Worm (Caenorhabditis elegans): Measurements from ENCODE around the gene M05D6.8.

Gene M05D6.8

ce11 chrII:8475306-8475822 is 4.3 kb upstream of the M05D6.8 start, which contains the start of the genes M05D6.1 and M05D6.3:
M05D6.1 (minus strand) TSS chrII:8475406.
M05D6.3 (plus strand) TSS chrII:8475772.
- TF ChIP-seq snu-23 (GFP tag; optimal IDR thresholded peaks at IDR 0.05) = no peak
- TF ChIP-seq ceh-63 (GFP tag; optimal IDR thresholded peaks at IDR 0.05) = no peak
- no peak for TF ChIP-seq pax-3 (tag; optimal IDR thresholded peaks at IDR 0.05)
- no peak for TF ChIP-seq nhr-77 (tag; optimal IDR thresholded peaks at IDR 0.05)
- TF ChIP-seq zip-4 (GFP tag; optimal IDR thresholded peaks at IDR 0.05) = no peak

DNA sequence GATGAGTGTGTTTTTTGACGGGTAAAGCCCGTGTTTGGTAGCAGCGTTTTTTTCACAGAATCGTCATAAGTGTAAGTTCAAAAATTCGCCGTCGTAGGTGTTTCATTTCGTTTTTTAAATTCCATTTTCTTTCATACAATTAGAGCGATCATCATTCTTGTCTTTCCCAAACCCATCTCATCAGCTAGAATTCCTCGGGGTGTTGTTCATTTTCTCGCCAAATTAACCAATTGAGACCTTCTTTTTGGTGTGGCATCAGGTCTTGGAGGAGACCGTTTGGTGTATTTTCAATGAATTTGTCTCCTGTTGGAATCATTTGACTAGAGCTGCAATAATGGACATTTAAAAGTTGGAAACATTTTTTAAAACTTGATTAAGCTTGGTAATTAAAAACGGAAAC is 1.9 kb upstream of the M05D6.8 start:
- TF ChIP-seq lir-3 (tag; optimal IDR thresholded peaks at IDR 0.05; ENCODE audit: poor library complexity) (no peak), vab-15 (tag; optimal IDR thresholded peaks at IDR 0.05) (no peak), elt-2 (tag; optimal IDR thresholded peaks at IDR 0.05) (no peak), nhr-28 (tag; optimal IDR thresholded peaks at IDR 0.05) (no peak), lin-14 (GFP tag; optimal IDR thresholded peaks at IDR 0.05) (no peak), nhr-90 (tag; optimal IDR thresholded peaks at IDR 0.05; ENCODE audit: poor library complexity) (no peak), ces-1 (GFP tag; optimal IDR thresholded peaks at IDR 0.05) (no peak), ets-5 (GFP tag; IDR thresholded peaks at IDR 0.05) (no peak), aha-1 (tag; optimal IDR thresholded peaks at IDR 0.05) (no peak), rnt-1 (tag; optimal IDR thresholded peaks at IDR 0.05) (no peak)

DNA sequence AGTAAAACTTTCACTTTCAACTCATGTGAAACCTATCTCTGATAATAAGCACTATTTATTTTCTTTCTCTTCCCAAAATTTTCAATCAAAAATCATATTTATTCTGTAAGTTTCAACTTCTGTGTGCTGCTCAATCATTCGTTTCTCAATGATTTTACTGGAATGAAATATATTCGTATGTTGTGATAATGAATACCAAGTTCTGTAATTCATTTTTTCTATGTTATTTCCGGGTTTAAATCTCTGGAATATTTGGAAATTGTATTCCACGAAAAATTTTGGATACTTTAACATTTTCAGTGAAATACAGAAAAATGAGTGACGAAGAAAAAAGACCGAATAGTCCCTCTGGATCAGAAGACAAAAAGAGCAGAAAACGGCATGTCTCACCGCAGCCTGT is 3.2 kb downstream of the M05D6.8 start, which contains the start of gene M05D6.2:
Gene M05D6.2 (plus strand): TSS at position 301 of the 400 bp plus-strand sequence.
- TF ChIP-seq unc-98 (GFP tag; IDR thresholded peaks at IDR 0.05) (no peak), unc-62 (GFP tag; optimal IDR thresholded peaks at IDR 0.05) (no peak), jun-1 (tag; optimal IDR thresholded peaks at IDR 0.05) (no peak), efl-1 (optimal IDR thresholded peaks at IDR 0.05) (no peak), efl-1 (GFP tag; optimal IDR thresholded peaks at IDR 0.05 in 1 of 2) (peak in 1 of 2 experiments; percentile 17)

DNA sequence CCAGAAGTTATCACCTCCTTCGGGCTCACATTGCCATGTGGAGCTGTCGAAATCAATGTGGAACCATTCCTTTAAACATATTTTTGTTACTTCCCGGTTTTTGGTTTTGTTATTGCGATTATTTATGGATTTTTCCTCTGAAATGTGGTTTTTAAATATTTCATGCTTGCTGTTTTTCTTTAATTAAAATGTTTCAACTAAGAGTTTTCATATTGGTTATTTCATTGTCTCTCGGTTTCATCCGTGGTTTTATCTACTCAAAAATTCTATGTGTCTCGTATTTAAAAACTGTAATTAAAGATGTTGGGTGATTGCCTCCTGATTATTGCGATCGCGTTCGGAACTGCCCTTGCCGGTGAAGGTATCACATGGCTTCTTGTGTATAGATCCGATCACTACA is 4.2 kb downstream of the M05D6.8 start, which contains the start of gene F22B5.10:
Gene F22B5.10 (plus strand): TSS at position 301 of the 400 bp plus-strand sequence.
- TF ChIP-seq mep-1 (tag; optimal IDR thresholded peaks at IDR 0.05) = no peak
- no peak for TF ChIP-seq irx-1 (tag; optimal IDR thresholded peaks at IDR 0.05)
- no peak for TF ChIP-seq ceh-8 (GFP tag; optimal IDR thresholded peaks at IDR 0.05)
- no peak for TF ChIP-seq C34B4.2 (tag; optimal IDR thresholded peaks at IDR 0.05)
- no peak for TF ChIP-seq lsy-2 (tag; optimal IDR thresholded peaks at IDR 0.05)
- TF ChIP-seq jun-1 (tag; optimal IDR thresholded peaks at IDR 0.05) = no peak
- TF ChIP-seq fkh-10 (GFP tag; optimal IDR thresholded peaks at IDR 0.05) = no peak
- TF ChIP-seq aly-2 (tag; optimal IDR thresholded peaks at IDR 0.05) = no peak
- no peak for TF ChIP-seq ceh-82 (tag; optimal IDR thresholded peaks at IDR 0.05)
- no peak for TF ChIP-seq hlh-17 (GFP tag; optimal IDR thresholded peaks at IDR 0.05; ENCODE audit: borderline replicate concordance)
- no peak for TF ChIP-seq elt-2 (tag; optimal IDR thresholded peaks at IDR 0.05)
- TF ChIP-seq lin-13 (GFP tag; optimal IDR thresholded peaks at IDR 0.05) = no peak

ce11 chrII:8464448-8464898 is 6.6 kb downstream of the M05D6.8 start, which contains the start of gene fars-3:
fars-3 (plus strand) TSS chrII:8464848.
- TF ChIP-seq mep-1 (tag; optimal IDR thresholded peaks at IDR 0.05) (peak; percentile 70), mef-2 (tag; optimal IDR thresholded peaks at IDR 0.05) (no peak), unc-130 (tag; optimal IDR thresholded peaks at IDR 0.05) (peak; percentile 38), blmp-1 (tag; optimal IDR thresholded peaks at IDR 0.05) (peak; percentile 52), lsy-2 (tag; optimal IDR thresholded peaks at IDR 0.05) (peak; percentile 33 to 59), snu-23 (GFP tag; optimal IDR thresholded peaks at IDR 0.05) (peak; percentile 31), efl-1 (optimal IDR thresholded peaks at IDR 0.05) (peak; percentile 1 to 8), efl-1 (GFP tag; optimal IDR thresholded peaks at IDR 0.05 in 1 of 2) (peak in 1 of 2 experiments; percentile 36), unc-30 (tag; optimal IDR thresholded peaks at IDR 0.05) (no peak), pag-3 (tag; optimal IDR thresholded peaks at IDR 0.05; ENCODE audit: borderline replicate concordance, insufficient read depth) (no peak), ama-1 (optimal IDR thresholded peaks at IDR 0.05) (peak; percentile 17), F16B12.6 (tag; optimal IDR thresholded peaks at IDR 0.05) (peak; percentile 78), lin-35 (GFP tag; optimal IDR thresholded peaks at IDR 0.05) (peak in 1 of 2 experiments; percentile 28), nhr-77 (tag; optimal IDR thresholded peaks at IDR 0.05) (no peak), nhr-85 (tag) (peak; percentile 38), skn-1 (tag; optimal IDR thresholded peaks at IDR 0.05) (peak; percentile 25), nhr-20 (tag; optimal IDR thresholded peaks at IDR 0.05) (peak; percentile 5), zag-1 (tag; optimal IDR thresholded peaks at IDR 0.05) (no peak), nhr-28 (tag; optimal IDR thresholded peaks at IDR 0.05) (no peak), xbp-1 (tag; optimal IDR thresholded peaks at IDR 0.05) (peak; percentile 13), C04F5.9 (tag; optimal IDR thresholded peaks at IDR 0.05) (no peak), snpc-4 (tag; optimal IDR thresholded peaks at IDR 0.05) (peak; percentile 12)
